Worm (Caenorhabditis elegans) whole organism, early embryonic: ENCODE measurements around the gene F15B9.8.
A peak's percentile ranks its signal among the peaks of the same experiment; 100 is the strongest.

Source experiments
- B0310.2 ChIP-seq: sonication (generic microtip); optimal IDR thresholded peaks from 2 replicates; lab custom pipeline; 2016; ENCODE audit warnings: mild to moderate bottlenecking, missing genetic modification characterization, missing compliant biosample characterization
- F13C5.2 ChIP-seq: sonication (generic microtip); optimal IDR thresholded peaks from 2 replicates; lab custom pipeline; 2017; ENCODE audit warnings: mild to moderate bottlenecking, missing genetic modification characterization, inconsistent platforms, missing compliant biosample characterization
- aly-1 ChIP-seq: sonication (generic microtip); optimal IDR thresholded peaks from 2 replicates; lab custom pipeline; 2016; ENCODE audit warnings: missing genetic modification characterization, missing compliant biosample characterization
- ama-1 ChIP-seq: fragments of 150-350 bp; optimal IDR thresholded peaks from 2 replicates; lab custom pipeline; 2014
- ceh-13 ChIP-seq: fragments of 200-800 bp; sonication (Bioruptor generic); optimal IDR thresholded peaks from 2 replicates; lab custom pipeline; 2018; ENCODE audit warnings: mild to moderate bottlenecking, missing genetic modification characterization, missing compliant biosample characterization
- ceh-36 ChIP-seq: sonication (generic microtip); optimal IDR thresholded peaks from 2 replicates; lab custom pipeline; 2016; ENCODE audit warnings: missing genetic modification characterization, inconsistent platforms, missing compliant biosample characterization
- ets-7 ChIP-seq: sonication (generic microtip); optimal IDR thresholded peaks from 2 replicates; lab custom pipeline; 2016; ENCODE audit warnings: missing genotype, missing genetic modification characterization, missing compliant biosample characterization
- flt-1 ChIP-seq: fragments of 200-800 bp; sonication (Bioruptor generic); IDR thresholded peaks from 2 replicates; pipeline ENCODE4 v1.3.6; 2022; ENCODE audit warnings: missing genetic modification characterization, missing compliant biosample characterization
- hmbx-1 ChIP-seq: sonication (generic microtip); optimal IDR thresholded peaks from 2 replicates; lab custom pipeline; 2016; ENCODE audit warnings: mild to moderate bottlenecking, missing genetic modification characterization, missing compliant biosample characterization
- hmg-4 ChIP-seq: fragments of 200-800 bp; sonication (Bioruptor generic); optimal IDR thresholded peaks from 2 replicates; lab custom pipeline; 2018; ENCODE audit warnings: mild to moderate bottlenecking, missing genetic modification characterization, missing compliant biosample characterization
- hnd-1 ChIP-seq: sonication (generic microtip); optimal IDR thresholded peaks from 2 replicates; lab custom pipeline; 2016; ENCODE audit warnings: missing genetic modification characterization, missing compliant biosample characterization
- pes-1 ChIP-seq: fragments of 200-800 bp; sonication (Bioruptor generic); IDR thresholded peaks from 2 replicates; pipeline ENCODE4 v1.3.6; 2022; ENCODE audit warnings: missing genetic modification reagents, missing genetic modification characterization, missing compliant biosample characterization
- scrt-1 ChIP-seq: fragments of 200-800 bp; sonication (Bioruptor generic); IDR thresholded peaks from 2 replicates; pipeline ENCODE4 v1.3.6; 2022; ENCODE audit warnings: missing genetic modification characterization, missing compliant biosample characterization
- sea-1 ChIP-seq: fragments of 200-800 bp; sonication (Bioruptor generic); conservative IDR thresholded peaks from 2 replicates; pipeline ENCODE4 v1.3.6; 2022; ENCODE audit warnings: missing genetic modification characterization, missing compliant biosample characterization
- tbx-11 ChIP-seq: fragments of 200-800 bp; sonication (Bioruptor generic); IDR thresholded peaks from 2 replicates; pipeline ENCODE4 v1.3.6; 2022; ENCODE audit warnings: missing genetic modification characterization, missing compliant biosample characterization
- tbx-37 ChIP-seq: fragments of 200-800 bp; sonication (Bioruptor generic); conservative IDR thresholded peaks from 2 replicates; pipeline ENCODE4 v1.3.6; 2022; ENCODE audit warnings: missing genetic modification reagents, missing genetic modification characterization, missing compliant biosample characterization
- tra-4 ChIP-seq: sonication (generic microtip); optimal IDR thresholded peaks from 2 replicates; lab custom pipeline; 2017; ENCODE audit warnings: missing genetic modification characterization, missing compliant biosample characterization

Gene F15B9.8

ce11 chrV:12997422-12997821 is 9.1 kb downstream of the F15B9.8 start, which contains the start of gene far-3:
TSS of gene far-3 (minus strand) at chrV:12997522.
- no peak for TF ChIP-seq flt-1 (GFP tag; lab: Robert Waterston, UW)

- TF ChIP-seq ceh-36 (tag; lab: Kevin White, UChicago), result no peak
- TF ChIP-seq tra-4 (tag; lab: Kevin White, UChicago), result no peak
- TF ChIP-seq pes-1 (GFP tag; lab: Robert Waterston, UW), result no peak
- TF ChIP-seq ama-1 (lab: Kevin White, UChicago), result no peak
- TF ChIP-seq hmbx-1 (tag; lab: Kevin White, UChicago), result no peak
- no peak for TF ChIP-seq scrt-1
- TF ChIP-seq F13C5.2 (tag; lab: Kevin White, UChicago), result no peak
- no peak for TF ChIP-seq aly-1 (tag; lab: Kevin White, UChicago)
- no peak for TF ChIP-seq tbx-37 (GFP tag; lab: Robert Waterston, UW)
- TF ChIP-seq tbx-11 (GFP tag; lab: Robert Waterston, UW), result no peak
- no peak for TF ChIP-seq sea-1 (GFP tag; lab: Robert Waterston, UW)
- TF ChIP-seq ceh-13, result no peak
- TF ChIP-seq B0310.2 (tag; lab: Kevin White, UChicago), result no peak
- no peak for TF ChIP-seq hmg-4 (GFP tag; lab: Kevin White, UChicago)
- TF ChIP-seq hnd-1 (tag; lab: Kevin White, UChicago), result no peak
- no peak for TF ChIP-seq ets-7
- no peak for TF ChIP-seq flt-1 (GFP tag; lab: Robert Waterston, UW)
Measured at ce11 chrV:12999559-12999958, 11.2 kb downstream of the F15B9.8 start, which contains the start of gene far-4. TSS of gene far-4 (minus strand) at chrV:12999659.

DNA sequence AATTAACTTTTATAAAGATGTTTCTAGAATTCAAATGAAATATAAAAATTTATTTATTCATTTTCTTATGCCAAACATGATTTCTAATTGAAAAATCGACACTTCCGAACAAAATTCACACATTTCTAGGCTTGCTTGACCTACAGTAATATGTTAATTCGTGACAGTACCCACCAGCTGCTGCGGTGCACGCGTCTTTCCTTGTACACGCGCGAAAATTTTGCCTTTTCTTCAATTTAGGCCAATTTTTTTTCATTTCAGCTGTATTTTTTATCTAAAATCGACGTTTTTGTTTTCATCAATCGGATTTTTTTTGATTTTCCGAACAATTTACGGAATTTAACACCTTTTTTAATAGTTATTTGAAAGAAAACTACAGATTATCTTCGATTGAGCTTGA is 11.7 kb downstream of the F15B9.8 start:
- no peak for TF ChIP-seq aly-1 (tag; lab: Kevin White, UChicago)
- no peak for TF ChIP-seq hmg-4 (GFP tag; lab: Kevin White, UChicago)
- no peak for TF ChIP-seq pes-1 (GFP tag; lab: Robert Waterston, UW)
- no peak for TF ChIP-seq scrt-1
- TF ChIP-seq F13C5.2 (tag; lab: Kevin White, UChicago), result no peak
- no peak for TF ChIP-seq tbx-37 (GFP tag; lab: Robert Waterston, UW)
- TF ChIP-seq ceh-36 (tag; lab: Kevin White, UChicago), result no peak
- no peak for TF ChIP-seq hmbx-1 (tag; lab: Kevin White, UChicago)
- no peak for TF ChIP-seq B0310.2 (tag; lab: Kevin White, UChicago)
- TF ChIP-seq flt-1 (GFP tag; lab: Robert Waterston, UW), result no peak
- no peak for TF ChIP-seq hnd-1 (tag; lab: Kevin White, UChicago)
- TF ChIP-seq ets-7, result no peak
- no peak for TF ChIP-seq ceh-13

- TF ChIP-seq tbx-11 (GFP tag; lab: Robert Waterston, UW), result no peak
- TF ChIP-seq sea-1 (GFP tag; lab: Robert Waterston, UW), result no peak
- TF ChIP-seq pes-1 (GFP tag; lab: Robert Waterston, UW), result no peak
- TF ChIP-seq ama-1 (lab: Kevin White, UChicago), result no peak
- no peak for TF ChIP-seq ets-7
- no peak for TF ChIP-seq ceh-13
- TF ChIP-seq B0310.2 (tag; lab: Kevin White, UChicago), result no peak
- TF ChIP-seq ceh-36 (tag; lab: Kevin White, UChicago), result no peak
- TF ChIP-seq hmbx-1 (tag; lab: Kevin White, UChicago), result no peak
- no peak for TF ChIP-seq hmg-4 (GFP tag; lab: Kevin White, UChicago)
- TF ChIP-seq hnd-1 (tag; lab: Kevin White, UChicago), result no peak
- TF ChIP-seq tbx-37 (GFP tag; lab: Robert Waterston, UW), result no peak
Measured at ce11 chrV:13002070-13002469, 13.7 kb downstream of the F15B9.8 start, which contains the start of gene inft-2. TSS of gene inft-2 (plus strand) at chrV:13002317.

DNA sequence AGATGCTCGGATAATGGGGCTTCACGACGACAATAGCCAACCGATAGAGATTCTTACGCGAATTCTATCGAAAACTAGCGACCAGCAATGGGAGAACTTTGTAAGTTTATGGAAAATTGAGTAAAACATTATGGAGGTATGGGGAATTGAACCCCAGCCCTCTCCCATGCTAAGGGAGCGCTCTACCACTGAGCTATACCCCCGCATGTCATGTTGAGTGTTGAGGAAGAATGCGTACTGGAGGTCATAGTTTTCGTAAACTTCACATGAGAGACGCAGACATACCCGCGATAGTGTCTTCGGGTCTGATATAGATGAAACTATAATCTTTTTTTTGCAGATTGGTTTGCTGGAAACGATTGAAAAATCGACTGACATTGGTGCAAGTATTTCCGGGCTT is 15.0 kb downstream of the F15B9.8 start:
- peak; percentile 86 for TF ChIP-seq ets-7
- peak; percentile 92 for TF ChIP-seq pes-1 (GFP tag; lab: Robert Waterston, UW)
- peak; percentile 91 for TF ChIP-seq scrt-1
- TF ChIP-seq ceh-36 (tag; lab: Kevin White, UChicago), result peak; percentile 84
- peak; percentile 88 for TF ChIP-seq tbx-11 (GFP tag; lab: Robert Waterston, UW)
- TF ChIP-seq F13C5.2 (tag; lab: Kevin White, UChicago), result peak; percentile 70
- TF ChIP-seq tbx-37 (GFP tag; lab: Robert Waterston, UW), result peak; percentile 83
- peak; percentile 88 for TF ChIP-seq hmg-4 (GFP tag; lab: Kevin White, UChicago)
- peak; percentile 86 for TF ChIP-seq B0310.2 (tag; lab: Kevin White, UChicago)
- peak; percentile 88 for TF ChIP-seq aly-1 (tag; lab: Kevin White, UChicago)
- peak; percentile 89 for TF ChIP-seq sea-1 (GFP tag; lab: Robert Waterston, UW)
- TF ChIP-seq ama-1 (lab: Kevin White, UChicago), result no peak
- TF ChIP-seq hnd-1 (tag; lab: Kevin White, UChicago), result peak; percentile 82
- TF ChIP-seq flt-1 (GFP tag; lab: Robert Waterston, UW), result peak; percentile 89
- peak; percentile 68 for TF ChIP-seq hmbx-1 (tag; lab: Kevin White, UChicago)
- peak; percentile 8 for TF ChIP-seq tra-4 (tag; lab: Kevin White, UChicago)
- peak; percentile 76 for TF ChIP-seq ceh-13

- TF ChIP-seq hmbx-1 (tag; lab: Kevin White, UChicago) (no peak), tbx-37 (GFP tag; lab: Robert Waterston, UW) (no peak), ama-1 (lab: Kevin White, UChicago) (no peak), tra-4 (tag; lab: Kevin White, UChicago) (no peak), F13C5.2 (tag; lab: Kevin White, UChicago) (no peak), ceh-13 (no peak), aly-1 (tag; lab: Kevin White, UChicago) (no peak), scrt-1 (no peak), tbx-11 (GFP tag; lab: Robert Waterston, UW) (no peak)
Measured at ce11 chrV:13004374-13004773, 16.0 kb downstream of the F15B9.8 start.

ce11 chrV:13006754-13007153 is 18.4 kb downstream of the F15B9.8 start:
- TF ChIP-seq pes-1 (GFP tag; lab: Robert Waterston, UW) (no peak), hmbx-1 (tag; lab: Kevin White, UChicago) (no peak)
